Fruit fly (Drosophila melanogaster): Measurements from ENCODE around the gene CG10163.

DNA sequence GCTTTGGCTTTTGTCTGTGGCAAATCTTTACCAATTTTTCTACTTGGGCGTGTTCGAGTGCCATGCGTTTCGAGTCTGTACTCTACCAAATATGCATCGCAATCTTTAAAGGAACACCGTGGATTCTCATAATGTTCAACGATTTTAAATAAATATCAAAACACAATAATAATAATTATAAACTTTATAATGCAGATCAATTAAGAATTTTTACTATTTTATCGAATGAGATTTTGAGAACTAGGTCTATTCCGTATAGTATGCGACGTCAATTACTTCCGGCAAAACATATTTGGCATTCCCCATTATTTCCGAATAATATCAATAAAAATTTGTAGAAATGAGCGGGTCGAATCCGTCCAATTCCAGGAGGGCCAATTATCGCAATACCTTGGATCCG lies 16.9 kb upstream of the CG10163 start, which contains the start of gene CG43168:
- TF ChIP-seq Oli (tag; optimal IDR thresholded peaks at IDR 0.05) (no peak), Jarid2 (GFP tag; optimal IDR thresholded peaks at IDR 0.05) (no peak)
